Worm (Caenorhabditis elegans) whole organism, early embryonic: ENCODE data around the gene rgef-1.

Source experiments
- F13C5.2 ChIP-seq: sonication (generic microtip); optimal IDR thresholded peaks from 2 replicates; lab custom pipeline; 2017; ENCODE audit warnings: mild to moderate bottlenecking, missing genetic modification characterization, inconsistent platforms, missing compliant biosample characterization
- ama-1 ChIP-seq: fragments of 150-350 bp; optimal IDR thresholded peaks from 2 replicates; lab custom pipeline; 2014
- ceh-13 ChIP-seq: fragments of 200-800 bp; sonication (Bioruptor generic); optimal IDR thresholded peaks from 2 replicates; lab custom pipeline; 2018; ENCODE audit warnings: mild to moderate bottlenecking, missing genetic modification characterization, missing compliant biosample characterization
- ets-7 ChIP-seq: sonication (generic microtip); optimal IDR thresholded peaks from 2 replicates; lab custom pipeline; 2016; ENCODE audit warnings: missing genotype, missing genetic modification characterization, missing compliant biosample characterization
- hmg-4 ChIP-seq: fragments of 200-800 bp; sonication (Bioruptor generic); optimal IDR thresholded peaks from 2 replicates; lab custom pipeline; 2018; ENCODE audit warnings: mild to moderate bottlenecking, missing genetic modification characterization, missing compliant biosample characterization
- hnd-1 ChIP-seq: sonication (generic microtip); optimal IDR thresholded peaks from 2 replicates; lab custom pipeline; 2016; ENCODE audit warnings: missing genetic modification characterization, missing compliant biosample characterization
- tbx-11 ChIP-seq: fragments of 200-800 bp; sonication (Bioruptor generic); IDR thresholded peaks from 2 replicates; pipeline ENCODE4 v1.3.6; 2022; ENCODE audit warnings: missing genetic modification characterization, missing compliant biosample characterization
- tbx-37 ChIP-seq: fragments of 200-800 bp; sonication (Bioruptor generic); conservative IDR thresholded peaks from 2 replicates; pipeline ENCODE4 v1.3.6; 2022; ENCODE audit warnings: missing genetic modification reagents, missing genetic modification characterization, missing compliant biosample characterization
- tra-4 ChIP-seq: sonication (generic microtip); optimal IDR thresholded peaks from 2 replicates; lab custom pipeline; 2017; ENCODE audit warnings: missing genetic modification characterization, missing compliant biosample characterization

- TF ChIP-seq hnd-1 (tag; lab: Kevin White, UChicago) (no peak), F13C5.2 (tag; lab: Kevin White, UChicago) (no peak), ama-1 (lab: Kevin White, UChicago) (no peak), tbx-37 (GFP tag; lab: Robert Waterston, UW) (no peak), tbx-11 (GFP tag; lab: Robert Waterston, UW) (no peak), tra-4 (no peak), ets-7 (tag; lab: Kevin White, UChicago) (no peak), hmg-4 (GFP tag; lab: Kevin White, UChicago) (no peak), ceh-13 (no peak)
These were observed 35.0 kb downstream of the rgef-1 start, which contains the start of gene C50F4.1 for ce11 chrV:9526470-9526869.
